Fruit fly (Drosophila melanogaster): ENCODE measurements around the gene pinta.

Gene pinta

dm6 chr3R:22461673-22462585, 37.2 kb upstream of the pinta start, which contains the start of the genes Rpn7 and AP-2mu:
TSS of gene Rpn7 (minus strand) at chr3R:22462054.
TSS of gene AP-2mu (plus strand) at chr3R:22462455.
- TF ChIP-seq CG8765 (GFP tag; IDR thresholded peaks at IDR 0.05) (no peak), CG4424 (GFP tag; optimal IDR thresholded peaks at IDR 0.05) (peak; percentile 27), Max (GFP tag; optimal IDR thresholded peaks at IDR 0.05) (peak; percentile 39), CG10654 (GFP tag; optimal IDR thresholded peaks at IDR 0.05) (peak; percentile 1), Dek (tag; optimal IDR thresholded peaks at IDR 0.05) (peak; percentile 29), slbo (GFP tag; IDR thresholded peaks at IDR 0.05) (peak; percentile 11; the same call in 1 of the 2 replicates), Dref (GFP tag; IDR thresholded peaks at IDR 0.05) (peak; percentile 61), Ets65A (GFP tag) (peak; percentile 16), ind (GFP tag; optimal IDR thresholded peaks at IDR 0.05) (peak; percentile 19), insv (GFP tag; optimal IDR thresholded peaks at IDR 0.05) (peak in 1 of 2 experiments; percentile 93), nmo (GFP tag; optimal IDR thresholded peaks at IDR 0.05) (peak; percentile 53), Optix (GFP tag; IDR thresholded peaks at IDR 0.05) (no peak), crp (GFP tag; optimal IDR thresholded peaks at IDR 0.05) (peak in 1 of 2 experiments; percentile 25), Hr3 (GFP tag; optimal IDR thresholded peaks at IDR 0.05) (peak; percentile 22), CG1603 (tag; optimal IDR thresholded peaks at IDR 0.05) (peak; percentile 96), CG12659 (GFP tag; optimal IDR thresholded peaks at IDR 0.05) (peak; percentile 70), sd (tag; optimal IDR thresholded peaks at IDR 0.05) (peak; percentile 7), CG17829 (tag; optimal IDR thresholded peaks at IDR 0.05) (peak; percentile 17), MESR4 (GFP tag; optimal IDR thresholded peaks at IDR 0.05) (peak; percentile 57), HLH3B (GFP tag; IDR thresholded peaks at IDR 0.05) (no peak), CG30403 (GFP tag; optimal IDR thresholded peaks at IDR 0.05) (peak; percentile 54), H15 (GFP tag; IDR thresholded peaks at IDR 0.05) (no peak), CoRest (tag; optimal IDR thresholded peaks at IDR 0.05) (peak; percentile 53), CkIIα-i1 (GFP tag; IDR thresholded peaks at IDR 0.05) (no peak), Lhr (GFP tag; optimal IDR thresholded peaks at IDR 0.05) (peak; percentile 16), trem (tag; optimal IDR thresholded peaks at IDR 0.05) (peak; percentile 21), grn (GFP tag; optimal IDR thresholded peaks at IDR 0.05) (peak; percentile 68), pzg (GFP tag; optimal IDR thresholded peaks at IDR 0.05) (peak; percentile 52), onecut (GFP tag; IDR thresholded peaks at IDR 0.05) (peak; percentile 85), stwl (tag; optimal IDR thresholded peaks at IDR 0.05) (peak; percentile 54), Nf-YC (tag; optimal IDR thresholded peaks at IDR 0.05) (peak; percentile 9), schlank (tag; optimal IDR thresholded peaks at IDR 0.05) (no peak), tll (GFP tag; optimal IDR thresholded peaks at IDR 0.05) (peak in 1 of 2 experiments; percentile 2), cwo (GFP tag; optimal IDR thresholded peaks at IDR 0.05) (no peak), YL-1 (GFP tag; optimal IDR thresholded peaks at IDR 0.05) (peak; percentile 72), Atf6 (GFP tag; IDR thresholded peaks at IDR 0.05) (no peak), CG7839 (tag; optimal IDR thresholded peaks at IDR 0.05) (peak; percentile 28), CG2116 (GFP tag; optimal IDR thresholded peaks at IDR 0.05) (peak; percentile 54), chn (GFP tag; optimal IDR thresholded peaks at IDR 0.05) (no peak), sisA (GFP tag; IDR thresholded peaks at IDR 0.05) (no peak), CG2120 (GFP tag; optimal IDR thresholded peaks at IDR 0.05) (peak; percentile 28), E2f2 (GFP tag; IDR thresholded peaks at IDR 0.05) (peak; percentile 51; the same call in 1 of the 2 replicates), sug (tag; optimal IDR thresholded peaks at IDR 0.05) (peak; percentile 18), CG9727 (GFP tag; optimal IDR thresholded peaks at IDR 0.05) (peak; percentile 19), BtbVII (GFP tag; optimal IDR thresholded peaks at IDR 0.05) (no peak), Bgb (GFP tag; IDR thresholded peaks at IDR 0.05; ENCODE audit: partially characterized antibody) (no peak), CG17186 (GFP tag; optimal IDR thresholded peaks at IDR 0.05) (peak; percentile 10), CG14710 (tag; optimal IDR thresholded peaks at IDR 0.05) (peak; percentile 99)
